Fruit fly (Drosophila melanogaster) whole organism, wandering third instar larva: ENCODE measurements around the gene Charon.

Source experiments
- Abd-B ChIP-seq: fragments of >200 bp; optimal IDR thresholded peaks from 2 replicates; lab custom pipeline; 2017; ENCODE audit warnings: missing biosample characterization, missing genetic modification characterization
- CG32264 ChIP-seq: fragments of 200-800 bp; sonication (Bioruptor generic); optimal IDR thresholded peaks from 2 replicates; lab custom pipeline; 2016; ENCODE audit warnings: missing biosample characterization, missing genetic modification characterization
- CG9705 ChIP-seq: fragments of 200-800 bp; sonication (Bioruptor generic); optimal IDR thresholded peaks from 2 replicates; lab custom pipeline; 2018; ENCODE audit warnings: missing biosample characterization, mild to moderate bottlenecking, missing genetic modification characterization
- Dfd ChIP-seq: fragments of >200 bp; optimal IDR thresholded peaks from 2 replicates; lab custom pipeline; 2017; ENCODE audit warnings: missing biosample characterization, missing genetic modification characterization
- GATAd ChIP-seq: sonication (Bioruptor generic); optimal IDR thresholded peaks from 2 replicates; lab custom pipeline; 2016; ENCODE audit warnings: missing biosample characterization, missing genetic modification characterization
- Myc ChIP-seq: fragments of >200 bp; optimal IDR thresholded peaks from 2 replicates; lab custom pipeline; 2017
- Sp1 ChIP-seq: fragments of 200-800 bp; sonication (Bioruptor generic); optimal IDR thresholded peaks from 3 replicates; lab custom pipeline; 2019; ENCODE audit warnings: missing biosample characterization, mild to moderate bottlenecking, missing genetic modification characterization, moderate library complexity
- usp ChIP-seq: fragments of >200 bp; optimal IDR thresholded peaks from 2 replicates; lab custom pipeline; 2017; ENCODE audit warnings: missing biosample characterization, missing genetic modification characterization

dm6 chr2L:1199166-1199565 is 26.6 kb upstream of the Charon start, which contains the start of the genes CG5139 and CG43348:
- TF ChIP-seq Sp1 (GFP tag; lab: Kevin White, UChicago) = no peak
- no peak for TF ChIP-seq Dfd (GFP tag; lab: Kevin White, UChicago)
- no peak for TF ChIP-seq Abd-B
- no peak for TF ChIP-seq usp (GFP tag; lab: Kevin White, UChicago)
- TF ChIP-seq CG9705 (GFP tag; lab: Kevin White, UChicago) = no peak
- no peak for TF ChIP-seq GATAd (GFP tag; lab: Kevin White, UChicago)
- no peak for TF ChIP-seq Myc
- no peak for TF ChIP-seq CG32264 (GFP tag; lab: Kevin White, UChicago)
